Worm (Caenorhabditis elegans) whole organism, L1 larva: ENCODE data around the gene bcl-11.

Experiments
- C04F5.9 ChIP-seq: sonication (generic microtip); optimal IDR thresholded peaks from 2 replicates; lab custom pipeline; 2016; ENCODE audit warnings: missing genetic modification characterization, missing compliant biosample characterization
- aha-1 ChIP-seq: fragments of 150-350 bp; optimal IDR thresholded peaks from 2 replicates; lab custom pipeline; 2014; ENCODE audit warnings: missing biosample characterization, missing genetic modification characterization
- dsc-1 ChIP-seq: sonication (generic microtip); optimal IDR thresholded peaks from 2 replicates; lab custom pipeline; 2016; ENCODE audit warnings: mild to moderate bottlenecking, missing genetic modification characterization, missing compliant biosample characterization
- efl-3 ChIP-seq: fragments of 200-800 bp; sonication (Bioruptor generic); optimal IDR thresholded peaks from 2 replicates; lab custom pipeline; 2018; ENCODE audit warnings: mild to moderate bottlenecking, missing genetic modification characterization, missing compliant biosample characterization
- lin-13 ChIP-seq: fragments of 150-350 bp; optimal IDR thresholded peaks from 2 replicates; lab custom pipeline; 2014; ENCODE audit warnings: missing biosample characterization, missing genetic modification reagents, missing genetic modification characterization
- lin-15B ChIP-seq: fragments of 150-350 bp; sonication (generic microtip); optimal IDR thresholded peaks from 3 replicates; lab custom pipeline; 2014; ENCODE audit warnings: missing biosample characterization, missing genetic modification characterization
- nhr-77 ChIP-seq: fragments of 150-350 bp; optimal IDR thresholded peaks from 2 replicates; lab custom pipeline; 2014; ENCODE audit warnings: missing biosample characterization, missing genetic modification characterization
- pag-3 ChIP-seq: sonication (generic microtip); optimal IDR thresholded peaks from 2 replicates; lab custom pipeline; 2017; ENCODE audit warnings: missing genetic modification characterization, mild to moderate bottlenecking, missing compliant biosample characterization, antibody characterized with exemption, borderline replicate concordance; ENCODE audit not compliant: insufficient read depth
- rnt-1 ChIP-seq: sonication (generic microtip); optimal IDR thresholded peaks from 2 replicates; lab custom pipeline; 2016; ENCODE audit warnings: mild to moderate bottlenecking, missing genetic modification characterization, moderate library complexity, missing compliant biosample characterization
- snpc-4 ChIP-seq: fragments of 150-350 bp; optimal IDR thresholded peaks from 2 replicates; lab custom pipeline; 2014; ENCODE audit warnings: missing biosample characterization, missing genetic modification characterization
- unc-62 ChIP-seq: fragments of 150-350 bp; optimal IDR thresholded peaks from 2 replicates; lab custom pipeline; 2014; ENCODE audit warnings: missing biosample characterization, missing genetic modification reagents, missing genetic modification characterization
- zip-4 ChIP-seq: fragments of 200-800 bp; sonication (Bioruptor generic); optimal IDR thresholded peaks from 2 replicates; lab custom pipeline; 2018; ENCODE audit warnings: mild to moderate bottlenecking, missing genetic modification characterization, moderate library complexity, missing compliant biosample characterization

- TF ChIP-seq zip-4 (GFP tag; lab: Kevin White, UChicago) (no peak), C04F5.9 (no peak), lin-13 (no peak), dsc-1 (tag; lab: Kevin White, UChicago) (no peak), pag-3 (no peak), efl-3 (GFP tag; lab: Kevin White, UChicago) (no peak), nhr-77 (tag; lab: Kevin White, UChicago) (no peak), rnt-1 (tag; lab: Kevin White, UChicago) (no peak), aha-1 (tag; lab: Kevin White, UChicago) (no peak), snpc-4 (tag; lab: Kevin White, UChicago) (no peak), unc-62 (GFP tag; lab: Kevin White, UChicago) (no peak), lin-15B (tag; lab: Kevin White, UChicago) (no peak)
Observed at ce11 chrV:6400950-6401551, 45.2 kb downstream of the bcl-11 start.
